Worm (Caenorhabditis elegans): ENCODE results near the gene F20C5.5.

The F20C5.5 gene

DNA sequence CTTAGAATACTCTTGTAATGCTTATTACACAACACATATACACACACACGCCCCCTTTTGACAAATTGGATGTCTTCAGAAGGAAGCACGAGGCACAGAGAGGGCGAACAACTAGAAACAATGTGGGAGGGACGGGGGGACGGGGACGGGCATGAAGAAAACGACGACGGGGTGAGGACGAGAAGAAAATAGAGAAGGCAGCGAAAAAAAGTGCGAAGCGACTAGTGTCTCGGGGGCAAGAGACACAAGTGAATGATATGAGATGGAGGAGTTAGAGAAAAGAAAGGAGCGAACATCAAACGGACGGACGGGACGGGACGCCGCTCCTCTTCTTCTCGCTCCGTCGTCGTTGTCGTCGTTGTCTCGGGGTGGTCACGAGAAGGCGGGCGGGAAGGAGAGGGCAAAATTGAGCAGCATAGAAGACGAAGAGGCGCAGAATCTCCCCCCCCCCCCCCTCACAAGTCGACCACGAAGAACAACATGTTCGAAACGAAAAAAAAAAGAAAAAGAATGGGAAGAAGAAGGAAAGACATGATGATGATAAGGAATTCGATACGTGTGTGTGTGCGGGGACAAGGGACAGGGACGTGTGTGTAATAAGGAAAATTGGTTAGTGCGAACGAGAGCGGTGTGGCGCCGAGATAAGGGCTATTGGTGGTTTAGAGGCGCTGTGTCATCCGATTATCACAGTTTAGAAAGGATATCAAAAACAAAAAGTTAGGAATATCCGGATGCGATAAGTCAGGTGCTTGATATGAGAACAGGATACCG is 25.6 kb upstream of the F20C5.5 start (continued):
- no peak for TF ChIP-seq nhr-23 (tag; optimal IDR thresholded peaks at IDR 0.05)
- peak; percentile 10 for TF ChIP-seq snpc-4 (tag; optimal IDR thresholded peaks at IDR 0.05)
- TF ChIP-seq nhr-12 (tag; optimal IDR thresholded peaks at IDR 0.05) = no peak
- no peak for TF ChIP-seq aly-2 (tag; optimal IDR thresholded peaks at IDR 0.05)
- TF ChIP-seq peb-1 (tag; optimal IDR thresholded peaks at IDR 0.05) = no peak
- no peak for TF ChIP-seq dmd-4 (tag; optimal IDR thresholded peaks at IDR 0.05)
- peak; percentile 29 for TF ChIP-seq unc-39 (tag; optimal IDR thresholded peaks at IDR 0.05)
- no peak for TF ChIP-seq elt-1 (tag; optimal IDR thresholded peaks at IDR 0.05)
- TF ChIP-seq zag-1 (tag; optimal IDR thresholded peaks at IDR 0.05) = peak; percentile 82
- no peak for TF ChIP-seq skn-1 (tag; optimal IDR thresholded peaks at IDR 0.05)
- no peak for TF ChIP-seq alr-1 (tag; optimal IDR thresholded peaks at IDR 0.05)
- no peak for TF ChIP-seq ZK546.5 (tag; optimal IDR thresholded peaks at IDR 0.05)
- peak; percentile 80 for TF ChIP-seq fos-1 (tag; optimal IDR thresholded peaks at IDR 0.05)
- no peak for TF ChIP-seq ama-1 (optimal IDR thresholded peaks at IDR 0.05)
- peak; percentile 45 for TF ChIP-seq unc-62 (GFP tag; optimal IDR thresholded peaks at IDR 0.05)
- TF ChIP-seq ztf-11 (tag; optimal IDR thresholded peaks at IDR 0.05) = no peak
- TF ChIP-seq nhr-10 (tag; optimal IDR thresholded peaks at IDR 0.05) = no peak
- TF ChIP-seq Y55F3AM.14 (GFP tag; optimal IDR thresholded peaks at IDR 0.05) = peak; percentile 97
- peak; percentile 56 for TF ChIP-seq unc-55 (GFP tag; optimal IDR thresholded peaks at IDR 0.05)
- TF ChIP-seq gmeb-1 (tag; optimal IDR thresholded peaks at IDR 0.05) = peak; percentile 17
- peak; percentile 89 for TF ChIP-seq nhr-25 (tag; optimal IDR thresholded peaks at IDR 0.05)
- TF ChIP-seq mbf-1 (tag; optimal IDR thresholded peaks at IDR 0.05) = no peak

ce11 chrIV:8793223-8793622 is 23.8 kb upstream of the F20C5.5 start:
- TF ChIP-seq gmeb-1 (tag; optimal IDR thresholded peaks at IDR 0.05) = no peak
- TF ChIP-seq ama-1 (optimal IDR thresholded peaks at IDR 0.05) = no peak
- peak; percentile 57 for TF ChIP-seq nhr-25 (tag; optimal IDR thresholded peaks at IDR 0.05)
- TF ChIP-seq egl-27 (tag; optimal IDR thresholded peaks at IDR 0.05) = peak; percentile 61
- peak; percentile 92 for TF ChIP-seq fos-1 (tag; optimal IDR thresholded peaks at IDR 0.05)
- TF ChIP-seq sem-4 (tag; optimal IDR thresholded peaks at IDR 0.05) = peak; percentile 42
- TF ChIP-seq R02D3.7 (tag; optimal IDR thresholded peaks at IDR 0.05) = no peak
- TF ChIP-seq unc-39 (tag; optimal IDR thresholded peaks at IDR 0.05) = no peak
- no peak for TF ChIP-seq elt-3 (tag; optimal IDR thresholded peaks at IDR 0.05)
- TF ChIP-seq blmp-1 (tag; optimal IDR thresholded peaks at IDR 0.05; ENCODE audit: insufficient read depth) = peak; percentile 74
- peak; percentile 38 for TF ChIP-seq Y55F3AM.14 (GFP tag; optimal IDR thresholded peaks at IDR 0.05)
- peak; percentile 79 for TF ChIP-seq sma-9 (GFP tag; optimal IDR thresholded peaks at IDR 0.05)
- no peak for TF ChIP-seq sma-9 (tag; optimal IDR thresholded peaks at IDR 0.05)
- TF ChIP-seq F13H6.1 (tag; optimal IDR thresholded peaks at IDR 0.05) = peak; percentile 8
- no peak for TF ChIP-seq ztf-1 (GFP tag; conservative IDR thresholded peaks at IDR 0.05)
- peak; percentile 77 for TF ChIP-seq nhr-21 (tag; optimal IDR thresholded peaks at IDR 0.05)
- TF ChIP-seq lin-39 (tag; optimal IDR thresholded peaks at IDR 0.05) = no peak
- TF ChIP-seq sma-3 (GFP tag; optimal IDR thresholded peaks at IDR 0.05) = peak; percentile 68

- no peak for TF ChIP-seq gmeb-1 (tag; optimal IDR thresholded peaks at IDR 0.05)
- no peak for TF ChIP-seq zag-1 (tag; optimal IDR thresholded peaks at IDR 0.05)
- no peak for TF ChIP-seq ztf-11 (tag; optimal IDR thresholded peaks at IDR 0.05)
- TF ChIP-seq unc-39 (tag; optimal IDR thresholded peaks at IDR 0.05) = no peak
- TF ChIP-seq F13H6.1 (tag; optimal IDR thresholded peaks at IDR 0.05) = no peak
- TF ChIP-seq lin-39 (tag; optimal IDR thresholded peaks at IDR 0.05) = no peak
- TF ChIP-seq R02D3.7 (tag; optimal IDR thresholded peaks at IDR 0.05) = no peak
- TF ChIP-seq nhr-10 (tag; optimal IDR thresholded peaks at IDR 0.05) = no peak
- no peak for TF ChIP-seq unc-62 (GFP tag; optimal IDR thresholded peaks at IDR 0.05)
- no peak for TF ChIP-seq nhr-77 (tag; optimal IDR thresholded peaks at IDR 0.05)
- no peak for TF ChIP-seq mbf-1 (tag; optimal IDR thresholded peaks at IDR 0.05)
- no peak for TF ChIP-seq crh-2 (tag; optimal IDR thresholded peaks at IDR 0.05)
- TF ChIP-seq ama-1 (optimal IDR thresholded peaks at IDR 0.05) = no peak
- TF ChIP-seq nhr-129 (tag; optimal IDR thresholded peaks at IDR 0.05) = no peak
- TF ChIP-seq unc-55 (GFP tag; optimal IDR thresholded peaks at IDR 0.05) = no peak
- no peak for TF ChIP-seq dmd-4 (tag; optimal IDR thresholded peaks at IDR 0.05)
- no peak for TF ChIP-seq skn-1 (tag; optimal IDR thresholded peaks at IDR 0.05)
- no peak for TF ChIP-seq lin-13 (GFP tag; optimal IDR thresholded peaks at IDR 0.05)
Observed at ce11 chrIV:8792808-8793207, 23.4 kb upstream of the F20C5.5 start, which contains the start of gene C33D9.3. Gene C33D9.3 (minus strand): TSS chrIV:8792908.
